Fruit fly (Drosophila melanogaster) whole organism: ENCODE results near the gene CG7497.

Experiments used
- CG8478 ChIP-seq: fragments of >200 bp; optimal IDR thresholded peaks from 2 replicates; lab custom pipeline; 2018; ENCODE audit warnings: inconsistent platforms
- Dll ChIP-seq: fragments of >200 bp; optimal IDR thresholded peaks from 2 replicates; lab custom pipeline; 2017
- pan ChIP-seq: fragments of >200 bp; optimal IDR thresholded peaks from 2 replicates; lab custom pipeline; 2017
- psq ChIP-seq: fragments of >200 bp; optimal IDR thresholded peaks from 2 replicates; lab custom pipeline; 2017
- usp ChIP-seq: fragments of >200 bp; optimal IDR thresholded peaks from 2 replicates; lab custom pipeline; 2017; ENCODE audit warnings: missing biosample characterization, missing genetic modification characterization, mixed read lengths

DNA sequence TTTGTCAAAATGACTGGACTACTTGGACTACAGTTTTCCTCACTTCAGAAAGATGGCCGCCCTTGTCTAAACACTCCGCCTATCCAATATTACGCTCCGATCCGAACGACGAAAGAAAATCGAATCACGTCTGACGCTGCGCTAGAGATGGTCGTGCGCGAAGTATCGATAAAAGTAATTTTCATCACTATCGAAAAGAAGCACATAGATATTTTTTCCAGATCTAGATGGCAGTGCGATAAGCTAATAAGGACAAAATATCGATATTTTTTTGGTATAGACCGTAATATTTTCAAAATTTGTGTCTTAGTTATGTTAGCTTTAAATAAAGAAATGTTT, 11.6 kb downstream of the CG7497 start, which contains the start of gene Pep:
- TF ChIP-seq Dll (no peak), pan (lab: Kevin White, UChicago) (no peak), psq (lab: Kevin White, UChicago) (no peak), CG8478 (lab: Kevin White, UChicago) (no peak), usp (GFP tag; lab: Kevin White, UChicago) (no peak)
